Worm (Caenorhabditis elegans) whole organism, mixed stage, embryonic: Measurements from ENCODE around the gene plg-1.

Source experiments
- elt-1 ChIP-seq: sonication (generic microtip); optimal IDR thresholded peaks from 2 replicates; lab custom pipeline; 2017; ENCODE audit warnings: missing genetic modification characterization, mild to moderate bottlenecking, missing compliant biosample characterization, antibody characterized with exemption, moderate library complexity, borderline replicate concordance; ENCODE audit not compliant: insufficient read depth
- lin-13 ChIP-seq: fragments of 150-350 bp; optimal IDR thresholded peaks from 2 replicates; lab custom pipeline; 2014; ENCODE audit warnings: missing biosample characterization, missing genetic modification characterization
- lsy-2 ChIP-seq: fragments of 150-350 bp; optimal IDR thresholded peaks from 2 replicates; lab custom pipeline; 2014; ENCODE audit warnings: missing biosample characterization, missing genetic modification characterization
- pha-4 ChIP-seq: fragments of 150-350 bp; optimal IDR thresholded peaks from 2 replicates; lab custom pipeline; 2018; ENCODE audit warnings: missing biosample characterization, missing genetic modification reagents, missing genetic modification characterization
- snpc-4 ChIP-seq: fragments of 150-350 bp; optimal IDR thresholded peaks from 2 replicates; lab custom pipeline; 2014; ENCODE audit warnings: missing biosample characterization, missing genetic modification characterization
- unc-39 ChIP-seq: fragments of 150-350 bp; optimal IDR thresholded peaks from 2 replicates; lab custom pipeline; 2014; ENCODE audit warnings: missing biosample characterization, missing genetic modification characterization

ce11 chrIII:8838075-8838474, 14.0 kb upstream of the plg-1 start, which contains the start of gene F44E2.4:
- peak; percentile 62 for TF ChIP-seq elt-1 (tag; lab: Kevin White, UChicago)
- no peak for TF ChIP-seq lsy-2 (tag; lab: Kevin White, UChicago)
- no peak for TF ChIP-seq lin-13 (tag; lab: Kevin White, UChicago)
- no peak for TF ChIP-seq pha-4
- TF ChIP-seq unc-39 (tag; lab: Kevin White, UChicago): no peak
- TF ChIP-seq snpc-4: no peak
